Fruit fly (Drosophila melanogaster) whole organism, embryonic: ENCODE data around the gene path.
A peak's percentile ranks its signal among the peaks of the same experiment; 100 is the strongest.

ENCODE experiments used
- Ada2b ChIP-seq: fragments of 200-800 bp; sonication (Bioruptor generic); IDR thresholded peaks from 2 replicates; pipeline ENCODE4 v1.3.6; 2022; ENCODE audit warnings: missing biosample characterization, missing genetic modification characterization
- Antp ChIP-seq: fragments of 200-800 bp; sonication (Bioruptor generic); optimal IDR thresholded peaks from 3 replicates; lab custom pipeline; 2016; ENCODE audit warnings: missing biosample characterization, missing genetic modification characterization
- C15 ChIP-seq: fragments of 200-800 bp; sonication (Bioruptor generic); IDR thresholded peaks from 3 replicates; pipeline ENCODE4 v1.3.6; 2022; ENCODE audit warnings: missing biosample characterization, missing genetic modification characterization
- CG10209 ChIP-seq: fragments of 200-800 bp; sonication (Bioruptor generic); optimal IDR thresholded peaks from 3 replicates; lab custom pipeline; 2017; ENCODE audit warnings: missing biosample characterization, mild to moderate bottlenecking, missing genetic modification characterization, missing genetic modification reagents
- CG10979 ChIP-seq: fragments of 200-800 bp; sonication (Bioruptor generic); optimal IDR thresholded peaks from 2 replicates; lab custom pipeline; 2018; ENCODE audit warnings: missing biosample characterization, mild to moderate bottlenecking, missing genetic modification characterization, moderate library complexity
- CG11504 ChIP-seq: fragments of 200-800 bp; sonication (Bioruptor generic); optimal IDR thresholded peaks from 3 replicates; lab custom pipeline; 2019; ENCODE audit warnings: missing biosample characterization, mild to moderate bottlenecking, missing genetic modification characterization, moderate library complexity
- CG1233 ChIP-seq: fragments of 200-800 bp; sonication (Bioruptor generic); optimal IDR thresholded peaks from 4 replicates; lab custom pipeline; 2018; ENCODE audit warnings: missing biosample characterization, mild to moderate bottlenecking, missing genetic modification characterization
- CG12744 ChIP-seq: fragments of 200-800 bp; sonication (Bioruptor generic); optimal IDR thresholded peaks from 2 replicates; lab custom pipeline; 2016; ENCODE audit warnings: missing biosample characterization, missing genetic modification characterization
- CG12769 ChIP-seq: fragments of 200-800 bp; sonication (Bioruptor generic); optimal IDR thresholded peaks from 2 replicates; lab custom pipeline; 2019; ENCODE audit warnings: missing biosample characterization, mild to moderate bottlenecking, missing genetic modification characterization, moderate library complexity
- CG13424 ChIP-seq: fragments of 200-800 bp; sonication (Bioruptor generic); optimal IDR thresholded peaks from 2 replicates; lab custom pipeline; 2019; ENCODE audit warnings: missing biosample characterization, mild to moderate bottlenecking, missing genetic modification characterization, moderate library complexity
- CG14050 ChIP-seq: fragments of 200-800 bp; sonication (Bioruptor generic); IDR thresholded peaks from 3 replicates; pipeline ENCODE4 v1.3.6; 2022; ENCODE audit warnings: missing biosample characterization, missing genetic modification characterization
- CG14441 ChIP-seq: fragments of 200-800 bp; sonication (Bioruptor generic); IDR thresholded peaks from 2 replicates; pipeline ENCODE4 v1.3.6; 2022; ENCODE audit warnings: missing biosample characterization, missing genetic modification characterization
- CG15011 ChIP-seq: fragments of 200-800 bp; sonication (Bioruptor generic); optimal IDR thresholded peaks from 3 replicates; lab custom pipeline; 2018; ENCODE audit warnings: missing biosample characterization, mild to moderate bottlenecking, missing genetic modification characterization
- CG1602 ChIP-seq: fragments of 200-800 bp; sonication (Bioruptor generic); optimal IDR thresholded peaks from 3 replicates; lab custom pipeline; 2016; ENCODE audit warnings: missing biosample characterization, missing genetic modification characterization
- CG17612 ChIP-seq: fragments of 200-800 bp; sonication (Bioruptor generic); IDR thresholded peaks from 2 replicates; pipeline ENCODE4 v1.3.6; 2022; ENCODE audit warnings: missing biosample characterization, missing genetic modification characterization
- CG2120 ChIP-seq: fragments of 200-800 bp; sonication (Bioruptor generic); optimal IDR thresholded peaks from 3 replicates; lab custom pipeline; 2016; ENCODE audit warnings: missing biosample characterization, missing genetic modification characterization
- CG2875 ChIP-seq: fragments of 200-800 bp; sonication (Bioruptor generic); optimal IDR thresholded peaks from 2 replicates; lab custom pipeline; 2017; ENCODE audit warnings: missing biosample characterization, mild to moderate bottlenecking, missing genetic modification characterization, missing genetic modification reagents
- CG34376 ChIP-seq: fragments of 200-800 bp; sonication (Bioruptor generic); optimal IDR thresholded peaks from 2 replicates; lab custom pipeline; 2018; ENCODE audit warnings: missing biosample characterization, mild to moderate bottlenecking, missing genetic modification characterization
- CG4854 ChIP-seq: fragments of 200-800 bp; sonication (Bioruptor generic); optimal IDR thresholded peaks from 2 replicates; lab custom pipeline; 2016; ENCODE audit warnings: missing biosample characterization, missing genetic modification characterization, inconsistent platforms
- CG6854 ChIP-seq: fragments of 200-800 bp; sonication (Bioruptor generic); optimal IDR thresholded peaks from 3 replicates; lab custom pipeline; 2017; ENCODE audit warnings: missing biosample characterization, mild to moderate bottlenecking, missing genetic modification characterization
- CG7839 ChIP-seq: fragments of 200-800 bp; sonication (Bioruptor generic); optimal IDR thresholded peaks from 3 replicates; lab custom pipeline; 2018; ENCODE audit warnings: missing biosample characterization, mild to moderate bottlenecking, missing genetic modification characterization, moderate library complexity
- CG7928 ChIP-seq: fragments of 200-800 bp; sonication (Bioruptor generic); optimal IDR thresholded peaks from 2 replicates; lab custom pipeline; 2017; ENCODE audit warnings: missing biosample characterization, mild to moderate bottlenecking, missing genetic modification characterization
- D19B ChIP-seq: fragments of 200-800 bp; sonication (Bioruptor generic); optimal IDR thresholded peaks from 2 replicates; lab custom pipeline; 2017; ENCODE audit warnings: missing biosample characterization, mild to moderate bottlenecking, missing genetic modification characterization
- Hr3 ChIP-seq: fragments of 200-800 bp; sonication (Bioruptor generic); optimal IDR thresholded peaks from 3 replicates; lab custom pipeline; 2016; ENCODE audit warnings: missing biosample characterization, missing genetic modification characterization
- Hr78 ChIP-seq, 2 experiments: fragments of 200-800 bp in 1 of 2; fragments of >200 bp in 1 of 2; sonication (Bioruptor generic) in 1 of 2; optimal IDR thresholded peaks; 2 replicates each; lab custom pipeline; 2017 to 2019; ENCODE audit warnings: missing biosample characterization in 2 of 2, missing genetic modification characterization in 2 of 2, mild to moderate bottlenecking in 1 of 2, moderate library complexity in 1 of 2
- Hsf ChIP-seq: fragments of 200-800 bp; sonication (Bioruptor generic); optimal IDR thresholded peaks from 3 replicates; lab custom pipeline; 2016; ENCODE audit warnings: missing biosample characterization, missing genetic modification characterization
- Jarid2 ChIP-seq: fragments of 200-800 bp; sonication (Bioruptor generic); optimal IDR thresholded peaks from 3 replicates; lab custom pipeline; 2017; ENCODE audit warnings: mild to moderate bottlenecking, missing biosample characterization, missing genetic modification reagents, missing genetic modification characterization
- Nf-YA ChIP-seq: fragments of 200-800 bp; sonication (Bioruptor generic); IDR thresholded peaks from 2 replicates; pipeline ENCODE4 v1.3.6; 2022; ENCODE audit warnings: missing biosample characterization, missing genetic modification characterization
- Nf-YB ChIP-seq: fragments of 200-800 bp; sonication (Bioruptor generic); optimal IDR thresholded peaks from 3 replicates; lab custom pipeline; 2019; ENCODE audit warnings: missing biosample characterization, mild to moderate bottlenecking, missing genetic modification characterization, moderate library complexity
- Oaz ChIP-seq: fragments of 200-800 bp; sonication (Bioruptor generic); IDR thresholded peaks from 2 replicates; pipeline ENCODE4 v1.3.6; 2022; ENCODE audit warnings: missing biosample characterization, missing genetic modification characterization
- Rfx ChIP-seq: fragments of 200-800 bp; sonication (Bioruptor generic); IDR thresholded peaks from 2 replicates; pipeline ENCODE4 v1.3.6; 2022; ENCODE audit warnings: missing biosample characterization, missing genetic modification characterization
- Stat92E ChIP-seq, 3 experiments: fragments of >200 bp in 2 of 3; fragments of 200-800 bp in 1 of 3; sonication (Bioruptor generic) in 1 of 3; optimal IDR thresholded peaks; 2 replicates each; lab custom pipeline; 2017 to 2019; ENCODE audit warnings: missing biosample characterization in 3 of 3, missing genetic modification characterization in 3 of 3, mild to moderate bottlenecking in 1 of 3, moderate library complexity in 1 of 3
- Tbp ChIP-seq: fragments of >200 bp; optimal IDR thresholded peaks from 2 replicates; lab custom pipeline; 2018; ENCODE audit warnings: missing biosample characterization, missing genetic modification characterization
- aop ChIP-seq: fragments of 200-800 bp; sonication (Bioruptor generic); IDR thresholded peaks from 2 replicates; pipeline ENCODE4 v1.3.6; 2022; ENCODE audit warnings: missing biosample characterization, missing genetic modification characterization
- da ChIP-seq: fragments of 200-800 bp; sonication (Bioruptor generic); optimal IDR thresholded peaks from 2 replicates; lab custom pipeline; 2016; ENCODE audit warnings: missing biosample characterization, missing genetic modification characterization
- dpn ChIP-seq, 2 experiments: fragments of 200-800 bp; sonication (Bioruptor generic); optimal IDR thresholded peaks; 3 replicates each; lab custom pipeline; 2016; ENCODE audit warnings: missing biosample characterization in 2 of 2, missing genetic modification characterization in 2 of 2
- emc ChIP-seq: fragments of 200-800 bp; sonication (Bioruptor generic); optimal IDR thresholded peaks from 2 replicates; lab custom pipeline; 2016; ENCODE audit warnings: missing biosample characterization, missing genetic modification characterization
- fu2 ChIP-seq: fragments of 200-800 bp; sonication (Bioruptor generic); optimal IDR thresholded peaks from 2 replicates; lab custom pipeline; 2016; ENCODE audit warnings: missing biosample characterization, missing genetic modification characterization
- gem ChIP-seq: fragments of 200-800 bp; sonication (Bioruptor generic); optimal IDR thresholded peaks from 2 replicates; lab custom pipeline; 2019; ENCODE audit warnings: missing biosample characterization, mild to moderate bottlenecking, missing genetic modification characterization, moderate library complexity
- hbn ChIP-seq: fragments of 200-800 bp; sonication (Bioruptor generic); IDR thresholded peaks from 2 replicates; pipeline ENCODE4 v1.3.6; 2022; ENCODE audit warnings: missing biosample characterization, missing genetic modification characterization; ENCODE audit not compliant: partially characterized antibody
- kay ChIP-seq: fragments of 200-800 bp; sonication (Bioruptor generic); optimal IDR thresholded peaks from 2 replicates; lab custom pipeline; 2016; ENCODE audit warnings: missing biosample characterization, missing genetic modification characterization
- ken ChIP-seq: fragments of 200-800 bp; sonication (Bioruptor generic); IDR thresholded peaks from 3 replicates; pipeline ENCODE4 v1.3.6; 2022; ENCODE audit warnings: missing biosample characterization, missing genetic modification characterization
- klu ChIP-seq: fragments of 200-800 bp; sonication (Bioruptor generic); IDR thresholded peaks from 2 replicates; pipeline ENCODE4 v1.3.6; 2022; ENCODE audit warnings: missing biosample characterization, missing genetic modification characterization
- lmd ChIP-seq: fragments of 200-800 bp; sonication (Bioruptor generic); IDR thresholded peaks from 2 replicates; pipeline ENCODE4 v1.3.6; 2022; ENCODE audit warnings: missing biosample characterization, missing genetic modification characterization
- luna ChIP-seq: fragments of 200-800 bp; sonication (Bioruptor generic); optimal IDR thresholded peaks from 2 replicates; lab custom pipeline; 2016; ENCODE audit warnings: missing biosample characterization, missing genetic modification characterization
- odd ChIP-seq: fragments of 200-800 bp; sonication (Bioruptor generic); optimal IDR thresholded peaks from 2 replicates; lab custom pipeline; 2017; ENCODE audit warnings: missing biosample characterization, mild to moderate bottlenecking, missing genetic modification characterization
- pho ChIP-seq: fragments of 200-800 bp; sonication (Bioruptor generic); optimal IDR thresholded peaks from 2 replicates; lab custom pipeline; 2016; ENCODE audit warnings: missing biosample characterization, missing genetic modification characterization
- so ChIP-seq: fragments of 200-800 bp; sonication (Bioruptor generic); IDR thresholded peaks from 3 replicates; pipeline ENCODE4 v1.3.6; 2022; ENCODE audit warnings: missing biosample characterization, missing genetic modification characterization
- unpg ChIP-seq: fragments of 200-800 bp; sonication (Bioruptor generic); optimal IDR thresholded peaks from 3 replicates; lab custom pipeline; 2018; ENCODE audit warnings: missing biosample characterization, mild to moderate bottlenecking, missing genetic modification characterization, moderate library complexity
- usp ChIP-seq: fragments of >200 bp; optimal IDR thresholded peaks from 2 replicates; lab custom pipeline; 2017; ENCODE audit warnings: missing biosample characterization, missing genetic modification characterization
- vfl ChIP-seq: fragments of 200-800 bp; sonication (Bioruptor generic); optimal IDR thresholded peaks from 2 replicates; lab custom pipeline; 2016; ENCODE audit warnings: missing biosample characterization, missing genetic modification characterization

The path gene

DNA sequence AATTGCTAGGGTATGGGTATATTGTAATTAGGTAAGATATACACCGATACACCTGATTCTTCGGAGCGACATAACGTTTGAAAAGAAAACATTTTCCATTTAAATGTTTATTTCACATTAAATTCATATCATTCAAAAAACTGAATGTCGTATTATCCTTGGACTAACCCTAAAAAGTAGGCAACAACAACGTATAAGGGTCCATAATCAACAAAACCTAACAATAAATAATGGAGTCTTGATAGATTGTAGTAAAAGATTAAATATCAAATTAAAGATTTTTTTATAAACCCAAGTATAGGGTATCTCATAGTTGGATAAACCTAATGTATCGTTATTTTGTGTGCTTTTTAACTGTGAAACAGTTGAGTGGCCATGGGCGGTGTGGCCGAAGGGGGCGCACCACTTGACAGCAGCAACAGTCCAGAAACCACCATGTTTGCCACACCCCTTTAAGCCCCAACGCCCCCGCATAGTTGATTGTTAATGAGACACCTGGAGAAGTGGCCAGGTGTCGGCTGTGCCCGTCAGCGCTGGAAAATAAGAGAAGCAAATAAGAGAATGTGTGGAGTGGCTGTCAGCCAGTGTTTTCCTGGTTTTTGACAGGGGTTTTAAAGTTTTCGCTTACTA, 36.8 kb downstream of the path start (continued):
- TF ChIP-seq emc (GFP tag; lab: Kevin White, UChicago) = no peak
- no peak for TF ChIP-seq da (GFP tag; lab: Kevin White, UChicago)
- no peak for TF ChIP-seq Oaz (GFP tag; lab: Robert Waterston, UW)
- no peak for TF ChIP-seq Antp (GFP tag; lab: Kevin White, UChicago)
- TF ChIP-seq usp (GFP tag; lab: Kevin White, UChicago) = no peak
- TF ChIP-seq unpg (GFP tag; lab: Kevin White, UChicago) = no peak
- TF ChIP-seq vfl (GFP tag; lab: Kevin White, UChicago) = no peak
- no peak for TF ChIP-seq CG1602 (GFP tag; lab: Kevin White, UChicago)
- TF ChIP-seq odd (GFP tag; lab: Kevin White, UChicago) = no peak
- peak; percentile 62 for TF ChIP-seq CG7839 (tag; lab: Kevin White, UChicago)
- no peak for TF ChIP-seq Nf-YB (GFP tag; lab: Kevin White, UChicago)
- TF ChIP-seq Nf-YA (GFP tag; lab: Robert Waterston, UW) = no peak
- no peak for TF ChIP-seq CG34376 (GFP tag; lab: Kevin White, UChicago)
- TF ChIP-seq CG12769 (tag; lab: Kevin White, UChicago) = peak; percentile 27
- peak; percentile 16 to 33 for TF ChIP-seq dpn (GFP tag; optimal IDR thresholded peaks at IDR 0.05; lab: Kevin White, UChicago)
- no peak for TF ChIP-seq Stat92E (GFP tag; optimal IDR thresholded peaks at IDR 0.05; lab: Kevin White, UChicago)
- TF ChIP-seq Hr78 (GFP tag; optimal IDR thresholded peaks at IDR 0.05; lab: Kevin White, UChicago) = no peak
- no peak for TF ChIP-seq CG2875 (GFP tag; lab: Kevin White, UChicago)
- TF ChIP-seq pho (GFP tag; lab: Kevin White, UChicago) = no peak
- no peak for TF ChIP-seq klu (GFP tag; lab: Robert Waterston, UW)
- TF ChIP-seq CG6854 (GFP tag; lab: Kevin White, UChicago) = peak; percentile 45
- TF ChIP-seq Hsf (GFP tag; lab: Kevin White, UChicago) = peak; percentile 37
- no peak for TF ChIP-seq aop (GFP tag; lab: Robert Waterston, UW)
- no peak for TF ChIP-seq CG12744
- TF ChIP-seq so (GFP tag; lab: Robert Waterston, UW) = no peak
- TF ChIP-seq D19B = peak; percentile 76
- peak; percentile 66 for TF ChIP-seq CG11504 (tag; lab: Kevin White, UChicago)
- no peak for TF ChIP-seq fu2 (GFP tag; lab: Kevin White, UChicago)
- TF ChIP-seq hbn = no peak
- no peak for TF ChIP-seq C15 (GFP tag; lab: Robert Waterston, UW)
- TF ChIP-seq Jarid2 (GFP tag; lab: Kevin White, UChicago) = peak; percentile 11
- TF ChIP-seq CG7928 (GFP tag; lab: Kevin White, UChicago) = no peak
- peak; percentile 1 for TF ChIP-seq Hr3
- no peak for TF ChIP-seq ken (GFP tag; lab: Robert Waterston, UW)
- no peak for TF ChIP-seq CG17612 (GFP tag; lab: Robert Waterston, UW)
- TF ChIP-seq CG14441 (GFP tag; lab: Robert Waterston, UW) = no peak
- no peak for TF ChIP-seq CG1233 (GFP tag; lab: Kevin White, UChicago)
- peak; percentile 14 for TF ChIP-seq CG15011 (GFP tag; lab: Kevin White, UChicago)
- no peak for TF ChIP-seq CG4854 (GFP tag; lab: Kevin White, UChicago)
- peak; percentile 42 for TF ChIP-seq CG10979 (tag; lab: Kevin White, UChicago)
- TF ChIP-seq CG2120 (GFP tag; lab: Kevin White, UChicago) = peak; percentile 66
- TF ChIP-seq kay (GFP tag; lab: Kevin White, UChicago) = no peak
- TF ChIP-seq gem (tag; lab: Kevin White, UChicago) = peak; percentile 58
- TF ChIP-seq CG14050 (GFP tag; lab: Robert Waterston, UW) = no peak
- TF ChIP-seq luna (GFP tag; lab: Kevin White, UChicago) = no peak
- TF ChIP-seq CG13424 (tag; lab: Kevin White, UChicago) = peak; percentile 4
- TF ChIP-seq Rfx (GFP tag; lab: Robert Waterston, UW) = no peak
- peak; percentile 17 for TF ChIP-seq CG10209 (GFP tag; lab: Kevin White, UChicago)
- 0 out of 2 replicates have a peak, but pooled peaks have one; percentile 26 for TF ChIP-seq lmd (GFP tag; lab: Robert Waterston, UW)
- TF ChIP-seq Tbp (GFP tag; lab: Kevin White, UChicago) = no peak
- TF ChIP-seq Ada2b = no peak
